Worm (Caenorhabditis elegans) whole organism, L3 larva: ENCODE data around the gene srz-103.

Experiments
- ama-1 ChIP-seq: fragments of 150-350 bp; optimal IDR thresholded peaks from 2 replicates; lab custom pipeline; 2018
- daf-12 ChIP-seq: fragments of 150-350 bp; optimal IDR thresholded peaks from 2 replicates; lab custom pipeline; 2014; ENCODE audit warnings: missing biosample characterization, missing genetic modification reagents, missing genetic modification characterization
- nfya-1 ChIP-seq: sonication (generic microtip); optimal IDR thresholded peaks from 2 replicates; lab custom pipeline; 2017; ENCODE audit warnings: missing genetic modification characterization, mild to moderate bottlenecking, missing compliant biosample characterization, antibody characterized with exemption, moderate library complexity; ENCODE audit not compliant: insufficient read depth
- pha-4 ChIP-seq: fragments of 150-350 bp; optimal IDR thresholded peaks from 2 replicates; lab custom pipeline; 2014; ENCODE audit warnings: missing biosample characterization, missing genetic modification reagents, missing genetic modification characterization

- no peak for TF ChIP-seq nfya-1 (tag; lab: Kevin White, UChicago)
- TF ChIP-seq ama-1 (lab: Kevin White, UChicago): no peak
- no peak for TF ChIP-seq pha-4 (tag; lab: Kevin White, UChicago)
- no peak for TF ChIP-seq daf-12 (tag; lab: Kevin White, UChicago)
Measured at ce11 chrV:16685725-16686124, 6.6 kb upstream of the srz-103 start, which contains the start of gene srw-43.
